Fruit fly (Drosophila melanogaster): ENCODE measurements around the gene CG11714.
A peak's percentile ranks its signal among the peaks of the same experiment; 100 is the strongest.

CG11714 gene

DNA sequence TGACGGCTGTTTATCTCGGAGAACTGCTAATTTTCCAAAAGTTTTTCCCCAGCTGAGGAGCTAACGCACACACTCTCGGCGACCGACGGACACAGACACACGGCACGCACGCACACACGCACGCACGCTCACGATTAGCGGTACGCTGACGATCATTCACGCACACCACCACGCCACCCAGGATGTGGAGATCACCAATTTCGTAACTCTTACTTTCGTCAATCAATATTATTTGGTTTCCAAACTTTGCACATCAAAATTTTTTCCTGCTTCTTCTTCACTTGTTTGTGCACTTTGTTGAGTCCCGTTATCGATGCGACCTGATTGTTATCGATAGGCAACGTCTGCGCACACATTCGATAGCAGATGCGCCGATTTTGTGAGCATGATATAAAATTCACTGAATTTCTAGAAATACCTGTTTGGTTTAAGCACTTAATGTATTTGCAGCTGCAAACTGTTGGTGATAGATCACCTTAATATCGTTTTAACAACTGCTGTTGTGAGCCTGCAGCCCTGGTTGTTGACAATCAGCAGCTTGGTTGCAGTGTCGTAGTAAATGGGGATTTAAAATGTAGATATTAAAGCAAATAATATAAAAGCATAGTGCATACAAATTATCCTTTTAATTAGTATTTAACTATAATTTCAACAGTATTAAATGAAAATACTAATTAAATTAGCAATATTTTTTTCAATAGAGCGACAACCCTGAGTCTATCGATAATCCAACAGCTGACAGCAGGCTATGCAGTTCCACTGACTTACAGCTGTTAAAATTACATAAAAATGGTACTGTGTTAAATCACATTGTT, 39.6 kb upstream of the CG11714 start, which contains the start of the genes CG7394 and Mob2 (continued):
- TF ChIP-seq jigr1 (GFP tag; IDR thresholded peaks at IDR 0.05) = peak; percentile 53; the same call in 1 of the 3 replicates
- no peak for TF ChIP-seq sc (optimal IDR thresholded peaks at IDR 0.05)
- TF ChIP-seq sc (GFP tag; optimal IDR thresholded peaks at IDR 0.05) = peak; percentile 65
- TF ChIP-seq HLH54F (GFP tag; optimal IDR thresholded peaks at IDR 0.05) = peak; percentile 81
- TF ChIP-seq CG14965 (GFP tag; optimal IDR thresholded peaks at IDR 0.05; ENCODE audit: borderline replicate concordance) = peak; percentile 9
- TF ChIP-seq CG32532 (GFP tag; IDR thresholded peaks at IDR 0.05) = peak; percentile 94
- TF ChIP-seq stc (GFP tag; IDR thresholded peaks at IDR 0.05) = peak; percentile 85
- TF ChIP-seq CG10147 (GFP tag; optimal IDR thresholded peaks at IDR 0.05) = peak; percentile 51
- peak; percentile 81 for TF ChIP-seq CG3726 (GFP tag; IDR thresholded peaks at IDR 0.05)
- peak; percentile 79 for TF ChIP-seq CG4404 (GFP tag; IDR thresholded peaks at IDR 0.05)
- TF ChIP-seq CG15073 (GFP tag; optimal IDR thresholded peaks at IDR 0.05) = peak; percentile 44
- peak; percentile 77 for TF ChIP-seq ssp (GFP tag; IDR thresholded peaks at IDR 0.05)
- peak; percentile 86 for TF ChIP-seq Ets97D (GFP tag; optimal IDR thresholded peaks at IDR 0.05)
- peak; percentile 57 for TF ChIP-seq pb (GFP tag; optimal IDR thresholded peaks at IDR 0.05)
- TF ChIP-seq dati (GFP tag; IDR thresholded peaks at IDR 0.05) = peak; percentile 67; the same call in 1 of the 2 replicates
- TF ChIP-seq ash1 (GFP tag; optimal IDR thresholded peaks at IDR 0.05) = peak; percentile 28
- peak; percentile 96 for TF ChIP-seq CG9932 (GFP tag; IDR thresholded peaks at IDR 0.05)
- peak; percentile 67 for TF ChIP-seq Hey (tag; optimal IDR thresholded peaks at IDR 0.05)
- peak; percentile 69 for TF ChIP-seq CG2129 (GFP tag; IDR thresholded peaks at IDR 0.05; ENCODE audit: partially characterized antibody)
- TF ChIP-seq psq (GFP tag; optimal IDR thresholded peaks at IDR 0.05) = peak; percentile 64
- TF ChIP-seq emc (GFP tag; optimal IDR thresholded peaks at IDR 0.05) = peak; percentile 65
- TF ChIP-seq CG1647 (GFP tag; optimal IDR thresholded peaks at IDR 0.05) = peak; percentile 76
- TF ChIP-seq Opbp (GFP tag; IDR thresholded peaks at IDR 0.05; ENCODE audit: partially characterized antibody) = peak; percentile 81
- peak; percentile 81 for TF ChIP-seq tx (GFP tag; optimal IDR thresholded peaks at IDR 0.05)
- peak; percentile 64 for TF ChIP-seq croc (GFP tag; conservative IDR thresholded peaks at IDR 0.05)
- peak; percentile 76 for TF ChIP-seq oc (tag; optimal IDR thresholded peaks at IDR 0.05)
- TF ChIP-seq Doc3 (GFP tag; IDR thresholded peaks at IDR 0.05; ENCODE audit: partially characterized antibody) = peak; percentile 93
- TF ChIP-seq CTCF (GFP tag; optimal IDR thresholded peaks at IDR 0.05) = peak; percentile 4
- peak; percentile 87 for TF ChIP-seq Drgx (GFP tag; IDR thresholded peaks at IDR 0.05)
- peak; percentile 63 for TF ChIP-seq CG6683 (GFP tag; optimal IDR thresholded peaks at IDR 0.05)
- TF ChIP-seq bbx (GFP tag; IDR thresholded peaks at IDR 0.05; ENCODE audit: partially characterized antibody) = peak; percentile 77
- peak; percentile 60 for TF ChIP-seq crc (GFP tag; optimal IDR thresholded peaks at IDR 0.05)
- TF ChIP-seq toy (GFP tag; IDR thresholded peaks at IDR 0.05) = peak; percentile 87
- TF ChIP-seq CG13296 (GFP tag; optimal IDR thresholded peaks at IDR 0.05) = peak; percentile 83
- peak; percentile 88 for TF ChIP-seq sug (tag; optimal IDR thresholded peaks at IDR 0.05)
- peak; percentile 73 for TF ChIP-seq CG30020 (tag; optimal IDR thresholded peaks at IDR 0.05)
- TF ChIP-seq Ada2b (GFP tag; IDR thresholded peaks at IDR 0.05) = peak; percentile 88
- TF ChIP-seq CG11504 (tag; optimal IDR thresholded peaks at IDR 0.05) = peak; percentile 89
- peak; percentile 59 for TF ChIP-seq shn (GFP tag; optimal IDR thresholded peaks at IDR 0.05)
- peak; percentile 80 for TF ChIP-seq klu (GFP tag; IDR thresholded peaks at IDR 0.05)
- peak in 1 of 2 experiments; percentile 64 for TF ChIP-seq insv (GFP tag; optimal IDR thresholded peaks at IDR 0.05)
- peak; percentile 76 for TF ChIP-seq Nf-YC (tag; optimal IDR thresholded peaks at IDR 0.05)
- peak; percentile 30 for TF ChIP-seq Jarid2 (GFP tag; optimal IDR thresholded peaks at IDR 0.05)
- TF ChIP-seq mirr (GFP tag; optimal IDR thresholded peaks at IDR 0.05) = peak; percentile 46
- TF ChIP-seq CG13624 (GFP tag; optimal IDR thresholded peaks at IDR 0.05) = peak; percentile 81
- TF ChIP-seq bigmax (GFP tag; optimal IDR thresholded peaks at IDR 0.05) = no peak
- peak; percentile 89 for TF ChIP-seq tgo (GFP tag; IDR thresholded peaks at IDR 0.05)
- TF ChIP-seq sqz (GFP tag; optimal IDR thresholded peaks at IDR 0.05) = peak; percentile 44
- TF ChIP-seq CG17568 (GFP tag; optimal IDR thresholded peaks at IDR 0.05) = peak; percentile 74
- TF ChIP-seq Atf3 (GFP tag; optimal IDR thresholded peaks at IDR 0.05) = peak; percentile 77
